Worm (Caenorhabditis elegans) whole organism, L1 larva: ENCODE results near the gene atz-1.

ENCODE experiments used
- elt-2 ChIP-seq: sonication (generic microtip); optimal IDR thresholded peaks from 2 replicates; lab custom pipeline; 2016; ENCODE audit warnings: missing genetic modification characterization, mild to moderate bottlenecking, inconsistent platforms, missing compliant biosample characterization, missing genetic modification reagents
- fos-1 ChIP-seq: fragments of 150-350 bp; optimal IDR thresholded peaks from 2 replicates; lab custom pipeline; 2014; ENCODE audit warnings: missing biosample characterization, missing genetic modification characterization
- mab-9 ChIP-seq: fragments of 200-800 bp; sonication (Bioruptor generic); IDR thresholded peaks from 2 replicates; pipeline ENCODE4 v1.3.6; 2022; ENCODE audit warnings: missing genetic modification reagents, missing genetic modification characterization, missing compliant biosample characterization
- nhr-237 ChIP-seq: fragments of 150-350 bp; optimal IDR thresholded peaks from 2 replicates; lab custom pipeline; 2014; ENCODE audit warnings: missing biosample characterization, missing genetic modification characterization
- ztf-11 ChIP-seq, 2 experiments: sonication (generic microtip); optimal IDR thresholded peaks; 2 replicates each; lab custom pipeline; 2016 to 2017; ENCODE audit warnings: missing genetic modification characterization in 2 of 2, missing biosample characterization in 1 of 2, missing compliant biosample characterization in 1 of 2

- TF ChIP-seq nhr-237 (tag; lab: Kevin White, UChicago) (no peak), elt-2 (tag; lab: Kevin White, UChicago) (peak; percentile 85), mab-9 (GFP tag; lab: Robert Waterston, UW) (no peak), ztf-11 (tag; optimal IDR thresholded peaks at IDR 0.05; lab: Kevin White, UChicago) (no peak), fos-1 (tag; lab: Kevin White, UChicago) (no peak)
Measured at ce11 chrIV:12420455-12420854, 44.5 kb upstream of the atz-1 start, which contains the start of gene ugt-65.
